Fruit fly (Drosophila melanogaster) S2 (cell line): ENCODE measurements around the gene Blos4.

Experiments used
- CG8478 ChIP-seq: fragments of >200 bp; optimal IDR thresholded peaks from 2 replicates; lab custom pipeline; 2018
- CTCF ChIP-seq, 2 experiments: fragments of >200 bp; optimal IDR thresholded peaks; 2 replicates each; lab custom pipeline; 2018

DNA sequence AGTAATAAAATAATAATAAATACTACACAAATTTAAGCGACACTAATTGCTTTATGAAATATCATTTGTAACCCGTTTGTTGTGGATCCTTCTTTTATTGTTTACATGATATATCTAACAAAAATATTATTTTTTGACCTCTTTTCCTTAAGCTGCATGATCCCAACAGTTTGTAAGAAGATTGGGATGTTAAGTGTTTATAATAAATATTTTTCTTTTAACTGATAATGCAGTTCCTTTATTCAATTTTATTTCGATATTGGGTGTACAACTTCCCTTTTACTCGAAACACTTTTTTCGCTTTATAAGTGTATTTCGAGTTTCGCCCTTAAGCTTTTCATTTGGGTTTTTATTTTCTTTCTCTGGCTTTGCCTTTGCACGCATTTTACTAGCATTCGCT, 25.3 kb upstream of the Blos4 start:
- TF ChIP-seq CG8478 (lab: Kevin White, UChicago) (no peak), CTCF (optimal IDR thresholded peaks at IDR 0.05; lab: Kevin White, UChicago) (no peak)
